Fruit fly (Drosophila melanogaster) whole organism, prepupa: ENCODE results near the gene CG31139.

Source experiments
- CG10669 ChIP-seq: fragments of 200-800 bp; sonication (Bioruptor generic); optimal IDR thresholded peaks from 3 replicates; lab custom pipeline; 2018; ENCODE audit warnings: missing biosample characterization, mild to moderate bottlenecking, missing genetic modification characterization, moderate library complexity
- CG16779 ChIP-seq: fragments of 200-800 bp; sonication (Bioruptor generic); optimal IDR thresholded peaks from 3 replicates; lab custom pipeline; 2017; ENCODE audit warnings: missing biosample characterization, mild to moderate bottlenecking, missing genetic modification characterization
- CG3032 ChIP-seq: fragments of 200-800 bp; optimal IDR thresholded peaks from 2 replicates; lab custom pipeline; 2019; ENCODE audit warnings: missing biosample characterization, mild to moderate bottlenecking, missing genetic modification characterization, moderate library complexity
- CG34406 ChIP-seq: fragments of 200-800 bp; sonication (Bioruptor generic); optimal IDR thresholded peaks from 3 replicates; lab custom pipeline; 2016; ENCODE audit warnings: missing biosample characterization, missing genetic modification characterization
- CG3919 ChIP-seq: fragments of 200-800 bp; sonication (Bioruptor generic); optimal IDR thresholded peaks from 3 replicates; lab custom pipeline; 2016; ENCODE audit warnings: missing biosample characterization, missing genetic modification characterization
- CG6163 ChIP-seq: fragments of 200-800 bp; sonication (Bioruptor generic); IDR thresholded peaks from 3 replicates; pipeline ENCODE4 v1.3.6; 2022; ENCODE audit warnings: missing biosample characterization, missing genetic modification characterization
- CG6276 ChIP-seq: fragments of 200-800 bp; sonication (Bioruptor generic); optimal IDR thresholded peaks from 2 replicates; lab custom pipeline; 2017; ENCODE audit warnings: missing biosample characterization, mild to moderate bottlenecking, missing genetic modification characterization
- CG6808 ChIP-seq: fragments of 200-800 bp; sonication (Bioruptor generic); optimal IDR thresholded peaks from 3 replicates; lab custom pipeline; 2017; ENCODE audit warnings: missing biosample characterization, missing genetic modification characterization, mild to moderate bottlenecking, moderate library complexity, missing genetic modification reagents
- CG6854 ChIP-seq: fragments of 200-800 bp; sonication (Bioruptor generic); optimal IDR thresholded peaks from 2 replicates; lab custom pipeline; 2017; ENCODE audit warnings: missing biosample characterization, mild to moderate bottlenecking, missing genetic modification characterization
- CG8119 ChIP-seq: fragments of 200-800 bp; sonication (Bioruptor generic); IDR thresholded peaks from 3 replicates; pipeline ENCODE4 v1.3.6; 2022; ENCODE audit warnings: missing biosample characterization, missing genetic modification characterization
- CG8319 ChIP-seq: fragments of 200-800 bp; sonication (Bioruptor generic); optimal IDR thresholded peaks from 3 replicates; lab custom pipeline; 2016; ENCODE audit warnings: missing biosample characterization, missing genetic modification characterization
- CG8632 ChIP-seq: fragments of 200-800 bp; sonication (Bioruptor generic); optimal IDR thresholded peaks from 3 replicates; lab custom pipeline; 2016; ENCODE audit warnings: missing biosample characterization, missing genetic modification characterization
- CG9139 ChIP-seq: fragments of 200-800 bp; sonication (Bioruptor generic); optimal IDR thresholded peaks from 3 replicates; lab custom pipeline; 2017; ENCODE audit warnings: missing biosample characterization, mild to moderate bottlenecking, missing genetic modification characterization
- Eip75B ChIP-seq: fragments of 200-800 bp; sonication (Bioruptor generic); optimal IDR thresholded peaks from 3 replicates; lab custom pipeline; 2016; ENCODE audit warnings: missing biosample characterization, missing genetic modification characterization
- Eip78C ChIP-seq: fragments of 200-800 bp; sonication (Bioruptor generic); peaks from one replicate; lab custom pipeline; 2016; ENCODE audit warnings: missing biosample characterization, missing genetic modification characterization
- Eip93F ChIP-seq: fragments of 200-800 bp; sonication (Bioruptor generic); optimal IDR thresholded peaks from 2 replicates; lab custom pipeline; 2016; ENCODE audit warnings: missing biosample characterization, mild to moderate bottlenecking, missing genetic modification characterization
- Ets96B ChIP-seq: fragments of 200-800 bp; optimal IDR thresholded peaks from 2 replicates; lab custom pipeline; 2019; ENCODE audit warnings: missing biosample characterization, mild to moderate bottlenecking, missing genetic modification characterization, moderate library complexity
- Hr39 ChIP-seq: fragments of 200-800 bp; sonication (Bioruptor generic); optimal IDR thresholded peaks from 2 replicates; lab custom pipeline; 2016; ENCODE audit warnings: missing biosample characterization, missing genetic modification characterization
- Hr4 ChIP-seq: fragments of 200-800 bp; sonication (Bioruptor generic); optimal IDR thresholded peaks from 3 replicates; lab custom pipeline; 2016; ENCODE audit warnings: missing biosample characterization, missing genetic modification characterization
- Lpt ChIP-seq: fragments of 200-800 bp; sonication (Bioruptor generic); optimal IDR thresholded peaks from 3 replicates; lab custom pipeline; 2016; ENCODE audit warnings: missing biosample characterization, missing genetic modification characterization
- Met ChIP-seq: fragments of 200-800 bp; sonication (Bioruptor generic); optimal IDR thresholded peaks from 3 replicates; lab custom pipeline; 2016; ENCODE audit warnings: missing biosample characterization, missing genetic modification characterization
- OdsH ChIP-seq: fragments of 200-800 bp; sonication (Bioruptor generic); optimal IDR thresholded peaks from 3 replicates; lab custom pipeline; 2016; ENCODE audit warnings: missing biosample characterization, missing genetic modification characterization
- Smox ChIP-seq: fragments of 200-800 bp; sonication (Bioruptor generic); optimal IDR thresholded peaks from 3 replicates; lab custom pipeline; 2016; ENCODE audit warnings: missing biosample characterization, missing genetic modification characterization
- Sox102F ChIP-seq: fragments of 200-800 bp; sonication (Bioruptor generic); optimal IDR thresholded peaks from 2 replicates; lab custom pipeline; 2016; ENCODE audit warnings: missing biosample characterization, mild to moderate bottlenecking, missing genetic modification characterization
- Sox15 ChIP-seq: fragments of 200-800 bp; sonication (Bioruptor generic); optimal IDR thresholded peaks from 3 replicates; lab custom pipeline; 2016; ENCODE audit warnings: missing biosample characterization, missing genetic modification characterization
- cyc ChIP-seq: fragments of 200-800 bp; sonication (Bioruptor generic); optimal IDR thresholded peaks from 3 replicates; lab custom pipeline; 2016; ENCODE audit warnings: missing biosample characterization, missing genetic modification characterization
- dac ChIP-seq: fragments of 200-800 bp; sonication (Bioruptor generic); optimal IDR thresholded peaks from 2 replicates; lab custom pipeline; 2017; ENCODE audit warnings: missing biosample characterization, mild to moderate bottlenecking, missing genetic modification characterization
- eg ChIP-seq: fragments of 200-800 bp; sonication (Bioruptor generic); IDR thresholded peaks from 3 replicates; pipeline ENCODE4 v1.3.6; 2022; ENCODE audit warnings: missing biosample characterization, missing genetic modification characterization
- esn ChIP-seq: fragments of 200-800 bp; sonication (Bioruptor generic); optimal IDR thresholded peaks from 2 replicates; lab custom pipeline; 2016; ENCODE audit warnings: missing biosample characterization, mild to moderate bottlenecking, missing genetic modification characterization, moderate library complexity
- fd59A ChIP-seq: fragments of 200-800 bp; sonication (Bioruptor generic); optimal IDR thresholded peaks from 2 replicates; lab custom pipeline; 2017; ENCODE audit warnings: missing biosample characterization, mild to moderate bottlenecking, missing genetic modification characterization, missing genetic modification reagents
- fd85E ChIP-seq: fragments of 200-800 bp; sonication (Bioruptor generic); optimal IDR thresholded peaks from 3 replicates; lab custom pipeline; 2016; ENCODE audit warnings: missing biosample characterization, missing genetic modification characterization
- net ChIP-seq: fragments of 200-800 bp; sonication (Bioruptor generic); optimal IDR thresholded peaks from 3 replicates; lab custom pipeline; 2016; ENCODE audit warnings: missing biosample characterization, missing genetic modification characterization
- salr ChIP-seq, 2 experiments: fragments of 200-800 bp; sonication (Bioruptor generic); optimal IDR thresholded peaks; 3 replicates each; lab custom pipeline; 2016 to 2018; ENCODE audit warnings: missing biosample characterization in 2 of 2, missing genetic modification characterization in 2 of 2, mild to moderate bottlenecking in 1 of 2
- spab ChIP-seq: fragments of 200-800 bp; sonication (Bioruptor generic); optimal IDR thresholded peaks from 2 replicates; lab custom pipeline; 2017; ENCODE audit warnings: missing biosample characterization, mild to moderate bottlenecking, missing genetic modification characterization, missing genetic modification reagents
- ss ChIP-seq, 2 experiments: fragments of 200-800 bp; sonication (Bioruptor generic); optimal IDR thresholded peaks; 2 replicates in 1 of 2; 3 replicates in 1 of 2; lab custom pipeline; 2017 to 2018; ENCODE audit warnings: mild to moderate bottlenecking in 2 of 2, missing biosample characterization in 2 of 2, missing genetic modification characterization in 2 of 2, moderate library complexity in 1 of 2

Gene CG31139

DNA sequence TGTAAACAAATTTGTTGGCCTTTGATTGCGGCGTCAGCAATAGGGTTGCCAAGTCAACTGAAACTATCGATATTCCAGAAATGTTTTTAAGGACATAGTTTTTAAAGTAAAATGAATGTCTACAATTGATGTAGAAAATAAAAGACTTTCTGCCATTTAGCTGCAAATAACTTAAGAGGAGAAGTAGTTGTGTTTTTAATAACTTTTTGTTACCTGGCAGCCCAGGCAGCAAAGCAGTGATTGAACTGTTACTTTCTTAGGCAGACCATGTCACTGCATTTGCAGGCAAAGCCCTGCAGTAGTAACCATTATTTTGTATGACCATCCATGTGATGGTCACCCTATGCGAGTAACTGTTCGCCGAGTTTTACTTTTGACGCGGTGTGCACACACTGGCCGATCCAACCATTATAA is 1.7 kb upstream of the CG31139 start, which contains the start of the genes rumi, CG7029 and Usp12-46 (continued):
- no peak for TF ChIP-seq spab (GFP tag; lab: Kevin White, UChicago)
- peak; percentile 87 for TF ChIP-seq Sox15
- TF ChIP-seq net: no peak
- TF ChIP-seq OdsH (GFP tag; lab: Kevin White, UChicago): no peak
- peak; percentile 52 for TF ChIP-seq fd59A (GFP tag; lab: Kevin White, UChicago)
- TF ChIP-seq CG3032 (tag; lab: Kevin White, UChicago): peak; percentile 83
- TF ChIP-seq cyc (GFP tag; lab: Kevin White, UChicago): peak; percentile 89
- TF ChIP-seq CG8319 (GFP tag; lab: Kevin White, UChicago): peak; percentile 79
- TF ChIP-seq Eip78C (GFP tag; lab: Kevin White, UChicago): peak; percentile 92
- no peak for TF ChIP-seq Met
- TF ChIP-seq CG9139 (GFP tag; lab: Kevin White, UChicago): no peak
- TF ChIP-seq Hr39 (GFP tag; lab: Kevin White, UChicago): peak; percentile 93
- TF ChIP-seq Eip93F (GFP tag; lab: Kevin White, UChicago): no peak
- TF ChIP-seq Ets96B (tag; lab: Kevin White, UChicago): peak; percentile 56

- no peak for TF ChIP-seq CG34406 (GFP tag; lab: Kevin White, UChicago)
- no peak for TF ChIP-seq dac
- TF ChIP-seq Hr4: no peak
- TF ChIP-seq CG16779 (tag; lab: Kevin White, UChicago): no peak
- no peak for TF ChIP-seq Met
- no peak for TF ChIP-seq CG8119
- no peak for TF ChIP-seq eg (GFP tag; lab: Robert Waterston, UW)
- TF ChIP-seq spab (GFP tag; lab: Kevin White, UChicago): no peak
- no peak for TF ChIP-seq CG8319 (GFP tag; lab: Kevin White, UChicago)
- no peak for TF ChIP-seq CG6276 (GFP tag; lab: Kevin White, UChicago)
- no peak for TF ChIP-seq CG3919
- TF ChIP-seq CG8632 (GFP tag; lab: Kevin White, UChicago): no peak
- TF ChIP-seq salr (GFP tag; optimal IDR thresholded peaks at IDR 0.05; lab: Kevin White, UChicago): no peak
- no peak for TF ChIP-seq CG6854 (GFP tag; lab: Kevin White, UChicago)
- TF ChIP-seq, all 60 proteins: peak for 0
These were observed 1.2 kb upstream of the CG31139 start for dm6 chr3R:22750039-22750438.

DNA sequence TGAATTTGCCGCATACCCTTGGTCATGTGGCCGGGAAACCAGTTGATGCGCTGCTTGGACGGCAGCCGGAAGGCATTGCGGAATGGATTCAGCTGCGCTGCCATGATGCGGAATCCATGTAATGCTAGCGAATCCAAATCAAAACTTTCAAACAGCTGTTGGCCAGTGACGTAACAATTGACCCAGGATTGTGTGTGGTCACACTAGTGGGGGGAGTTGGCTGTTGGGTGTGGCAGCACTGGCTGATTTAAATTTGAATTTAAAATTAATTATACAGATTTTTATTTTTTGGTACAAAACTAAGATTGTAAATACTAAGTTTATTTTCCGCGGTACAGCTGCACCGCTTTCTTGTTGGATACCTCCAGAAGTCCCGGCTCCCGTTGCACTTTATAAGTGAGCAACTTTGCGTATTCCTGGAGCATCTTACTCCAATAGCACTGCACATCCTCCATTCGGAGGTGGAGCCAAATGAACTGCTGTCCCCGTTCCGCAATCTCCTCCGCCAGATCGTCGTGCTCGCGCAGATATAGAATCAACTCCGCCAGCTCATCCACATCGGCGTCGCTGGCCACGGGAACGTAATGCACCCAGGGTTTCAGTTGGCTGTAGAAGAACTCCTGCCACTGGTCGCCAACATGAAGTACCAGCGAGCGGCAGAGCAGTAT is 1.3 kb downstream of the CG31139 start, which contains the start of gene CG17141:
Gene CG17141 (minus strand): TSS at position 177 of the 668 bp plus-strand sequence.
- no peak for TF ChIP-seq Ets96B (tag; lab: Kevin White, UChicago)
- no peak for TF ChIP-seq Eip78C (GFP tag; lab: Kevin White, UChicago)
- no peak for TF ChIP-seq CG10669 (GFP tag; lab: Kevin White, UChicago)
- TF ChIP-seq fd85E (GFP tag; lab: Kevin White, UChicago): no peak
- TF ChIP-seq ss (GFP tag; optimal IDR thresholded peaks at IDR 0.05; lab: Kevin White, UChicago): no peak
- no peak for TF ChIP-seq net
- TF ChIP-seq Sox15: no peak
- no peak for TF ChIP-seq CG3032 (tag; lab: Kevin White, UChicago)
- TF ChIP-seq CG6163 (GFP tag; lab: Robert Waterston, UW): no peak
- no peak for TF ChIP-seq cyc (GFP tag; lab: Kevin White, UChicago)
- no peak for TF ChIP-seq Smox (GFP tag; lab: Kevin White, UChicago)
- TF ChIP-seq Eip75B (GFP tag; lab: Kevin White, UChicago): no peak
- TF ChIP-seq Sox102F (GFP tag; lab: Kevin White, UChicago): no peak
- no peak for TF ChIP-seq fd59A (GFP tag; lab: Kevin White, UChicago)
- TF ChIP-seq CG6808: no peak
- TF ChIP-seq Lpt (GFP tag; lab: Kevin White, UChicago): no peak
- TF ChIP-seq esn (GFP tag; lab: Kevin White, UChicago): no peak
- TF ChIP-seq eg (GFP tag; lab: Robert Waterston, UW): no peak
